Fruit fly (Drosophila melanogaster): ENCODE data around the gene CG10300.

- TF ChIP-seq gl (tag; optimal IDR thresholded peaks at IDR 0.05) (no peak), Ets98B (GFP tag; IDR thresholded peaks at IDR 0.05) (no peak), D1 (tag; optimal IDR thresholded peaks at IDR 0.05) (no peak), CG34367 (tag; optimal IDR thresholded peaks at IDR 0.05) (no peak), fd96Ca (GFP tag; IDR thresholded peaks at IDR 0.05) (no peak), CG8301 (tag; optimal IDR thresholded peaks at IDR 0.05) (no peak), EcR (GFP tag; optimal IDR thresholded peaks at IDR 0.05) (no peak), CG12605 (GFP tag; IDR thresholded peaks at IDR 0.05) (no peak)
Observed at dm6 chr3R:23711195-23711594, at the start of gene CG10300.

Data from whole organism, pupa.